Worm (Caenorhabditis elegans): ENCODE results near the gene F33G12.6.

ce11 chrII:5040631-5041156 lies 9.0 kb upstream of the F33G12.6 start, which contains the start of gene F33G12.7:
- no peak for TF ChIP-seq nhr-71 (tag; optimal IDR thresholded peaks at IDR 0.05)
- TF ChIP-seq lin-39 (tag; optimal IDR thresholded peaks at IDR 0.05), result no peak
- TF ChIP-seq unc-62 (GFP tag; optimal IDR thresholded peaks at IDR 0.05), result no peak
- no peak for TF ChIP-seq aha-1 (tag; optimal IDR thresholded peaks at IDR 0.05)
- TF ChIP-seq egl-27 (tag; optimal IDR thresholded peaks at IDR 0.05), result no peak

Measured in whole organism, L1 larva.